Worm (Caenorhabditis elegans) whole organism, early embryonic: ENCODE measurements around the gene F49C5.3.

ENCODE experiments used
- B0310.2 ChIP-seq: sonication (generic microtip); optimal IDR thresholded peaks from 2 replicates; lab custom pipeline; 2016; ENCODE audit warnings: mild to moderate bottlenecking, missing genetic modification characterization, missing compliant biosample characterization
- F13C5.2 ChIP-seq: sonication (generic microtip); optimal IDR thresholded peaks from 2 replicates; lab custom pipeline; 2017; ENCODE audit warnings: mild to moderate bottlenecking, missing genetic modification characterization, inconsistent platforms, missing compliant biosample characterization
- ama-1 ChIP-seq: fragments of 150-350 bp; optimal IDR thresholded peaks from 2 replicates; lab custom pipeline; 2014
- ets-7 ChIP-seq: sonication (generic microtip); optimal IDR thresholded peaks from 2 replicates; lab custom pipeline; 2016; ENCODE audit warnings: missing genotype, missing genetic modification characterization, missing compliant biosample characterization
- hmg-4 ChIP-seq: fragments of 200-800 bp; sonication (Bioruptor generic); optimal IDR thresholded peaks from 2 replicates; lab custom pipeline; 2018; ENCODE audit warnings: mild to moderate bottlenecking, missing genetic modification characterization, missing compliant biosample characterization
- tbx-11 ChIP-seq: fragments of 200-800 bp; sonication (Bioruptor generic); IDR thresholded peaks from 2 replicates; pipeline ENCODE4 v1.3.6; 2022; ENCODE audit warnings: missing genetic modification characterization, missing compliant biosample characterization
- tbx-37 ChIP-seq: fragments of 200-800 bp; sonication (Bioruptor generic); conservative IDR thresholded peaks from 2 replicates; pipeline ENCODE4 v1.3.6; 2022; ENCODE audit warnings: missing genetic modification reagents, missing genetic modification characterization, missing compliant biosample characterization

ce11 chrII:12488810-12489209 lies 47.5 kb upstream of the F49C5.3 start:
- TF ChIP-seq tbx-11 (GFP tag; lab: Robert Waterston, UW) (no peak), F13C5.2 (no peak), hmg-4 (GFP tag; lab: Kevin White, UChicago) (no peak), B0310.2 (no peak), ets-7 (tag; lab: Kevin White, UChicago) (no peak), tbx-37 (GFP tag; lab: Robert Waterston, UW) (no peak), ama-1 (lab: Kevin White, UChicago) (no peak)
